Fruit fly (Drosophila melanogaster) whole organism, prepupa: Measurements from ENCODE around the gene CG33642.

Experiments used
- CG10631 ChIP-seq: fragments of 200-800 bp; sonication (Bioruptor generic); optimal IDR thresholded peaks from 2 replicates; lab custom pipeline; 2016; ENCODE audit warnings: missing biosample characterization, missing genetic modification characterization
- CG10669 ChIP-seq: fragments of 200-800 bp; sonication (Bioruptor generic); optimal IDR thresholded peaks from 3 replicates; lab custom pipeline; 2018; ENCODE audit warnings: missing biosample characterization, mild to moderate bottlenecking, missing genetic modification characterization, moderate library complexity
- CG11762 ChIP-seq: fragments of 200-800 bp; sonication (Bioruptor generic); optimal IDR thresholded peaks from 3 replicates; lab custom pipeline; 2016; ENCODE audit warnings: missing biosample characterization, missing genetic modification characterization; ENCODE audit not compliant: insufficient read depth
- CG16779 ChIP-seq: fragments of 200-800 bp; sonication (Bioruptor generic); optimal IDR thresholded peaks from 3 replicates; lab custom pipeline; 2017; ENCODE audit warnings: missing biosample characterization, mild to moderate bottlenecking, missing genetic modification characterization
- CG6792 ChIP-seq: fragments of 200-800 bp; sonication (Bioruptor generic); optimal IDR thresholded peaks from 3 replicates; lab custom pipeline; 2016; ENCODE audit warnings: missing biosample characterization, missing genetic modification characterization
- CG6808 ChIP-seq: fragments of 200-800 bp; sonication (Bioruptor generic); optimal IDR thresholded peaks from 3 replicates; lab custom pipeline; 2017; ENCODE audit warnings: missing biosample characterization, missing genetic modification characterization, mild to moderate bottlenecking, moderate library complexity, missing genetic modification reagents
- CG6854 ChIP-seq: fragments of 200-800 bp; sonication (Bioruptor generic); optimal IDR thresholded peaks from 2 replicates; lab custom pipeline; 2017; ENCODE audit warnings: missing biosample characterization, mild to moderate bottlenecking, missing genetic modification characterization
- CG8632 ChIP-seq: fragments of 200-800 bp; sonication (Bioruptor generic); optimal IDR thresholded peaks from 3 replicates; lab custom pipeline; 2016; ENCODE audit warnings: missing biosample characterization, missing genetic modification characterization
- cyc ChIP-seq: fragments of 200-800 bp; sonication (Bioruptor generic); optimal IDR thresholded peaks from 3 replicates; lab custom pipeline; 2016; ENCODE audit warnings: missing biosample characterization, missing genetic modification characterization
- spab ChIP-seq: fragments of 200-800 bp; sonication (Bioruptor generic); optimal IDR thresholded peaks from 2 replicates; lab custom pipeline; 2017; ENCODE audit warnings: missing biosample characterization, mild to moderate bottlenecking, missing genetic modification characterization, missing genetic modification reagents
- vri ChIP-seq: fragments of 200-800 bp; sonication (Bioruptor generic); optimal IDR thresholded peaks from 3 replicates; lab custom pipeline; 2016; ENCODE audit warnings: missing biosample characterization, mild to moderate bottlenecking, missing genetic modification characterization

- TF ChIP-seq CG16779 (tag; lab: Kevin White, UChicago), result no peak
- no peak for TF ChIP-seq CG10669 (GFP tag; lab: Kevin White, UChicago)
- TF ChIP-seq CG6808 (GFP tag; lab: Kevin White, UChicago), result no peak
- no peak for TF ChIP-seq cyc
- no peak for TF ChIP-seq vri (GFP tag; lab: Kevin White, UChicago)
- TF ChIP-seq CG6854 (GFP tag; lab: Kevin White, UChicago), result no peak
- no peak for TF ChIP-seq spab (GFP tag; lab: Kevin White, UChicago)
- TF ChIP-seq CG8632 (GFP tag; lab: Kevin White, UChicago), result no peak
- TF ChIP-seq CG11762 (GFP tag; lab: Kevin White, UChicago), result no peak
- no peak for TF ChIP-seq CG6792 (GFP tag; lab: Kevin White, UChicago)
- TF ChIP-seq CG10631 (GFP tag; lab: Kevin White, UChicago), result no peak
Measured at dm6 chr2L:13535678-13536077, 5.9 kb downstream of the CG33642 start, which contains the start of gene CG15638.
